Fruit fly (Drosophila melanogaster) whole organism, prepupa: ENCODE data around the gene CG4572.

ENCODE experiments used
- CG10669 ChIP-seq: fragments of 200-800 bp; sonication (Bioruptor generic); optimal IDR thresholded peaks from 3 replicates; lab custom pipeline; 2018; ENCODE audit warnings: missing biosample characterization, mild to moderate bottlenecking, missing genetic modification characterization, moderate library complexity
- CG15336 ChIP-seq: fragments of 200-800 bp; sonication (Bioruptor generic); IDR thresholded peaks from 2 replicates; pipeline ENCODE4 v1.3.6; 2022; ENCODE audit warnings: missing biosample characterization, missing genetic modification characterization
- CG1621 ChIP-seq: fragments of 200-800 bp; sonication (Bioruptor generic); optimal IDR thresholded peaks from 3 replicates; lab custom pipeline; 2018; ENCODE audit warnings: missing biosample characterization, mild to moderate bottlenecking, missing genetic modification characterization
- CG6854 ChIP-seq: fragments of 200-800 bp; sonication (Bioruptor generic); optimal IDR thresholded peaks from 2 replicates; lab custom pipeline; 2017; ENCODE audit warnings: missing biosample characterization, mild to moderate bottlenecking, missing genetic modification characterization
- Ets21C ChIP-seq: fragments of 200-800 bp; sonication (Bioruptor generic); optimal IDR thresholded peaks from 3 replicates; lab custom pipeline; 2016; ENCODE audit warnings: missing biosample characterization, missing genetic modification characterization
- Hr4 ChIP-seq: fragments of 200-800 bp; sonication (Bioruptor generic); optimal IDR thresholded peaks from 3 replicates; lab custom pipeline; 2016; ENCODE audit warnings: missing biosample characterization, missing genetic modification characterization
- Sox102F ChIP-seq: fragments of 200-800 bp; sonication (Bioruptor generic); optimal IDR thresholded peaks from 2 replicates; lab custom pipeline; 2016; ENCODE audit warnings: missing biosample characterization, mild to moderate bottlenecking, missing genetic modification characterization
- Sox14 ChIP-seq: fragments of 200-800 bp; sonication (Bioruptor generic); optimal IDR thresholded peaks from 3 replicates; lab custom pipeline; 2016; ENCODE audit warnings: missing biosample characterization, missing genetic modification characterization
- dsx ChIP-seq: fragments of 200-800 bp; optimal IDR thresholded peaks from 3 replicates; lab custom pipeline; 2019; ENCODE audit warnings: missing biosample characterization, mild to moderate bottlenecking, missing genetic modification characterization, moderate library complexity; ENCODE audit not compliant: poor library complexity, severe bottlenecking
- fkh ChIP-seq: fragments of 200-800 bp; sonication (Bioruptor generic); optimal IDR thresholded peaks from 3 replicates; lab custom pipeline; 2017; ENCODE audit warnings: missing biosample characterization, mild to moderate bottlenecking, missing genetic modification characterization, moderate library complexity
- net ChIP-seq: fragments of 200-800 bp; sonication (Bioruptor generic); optimal IDR thresholded peaks from 3 replicates; lab custom pipeline; 2016; ENCODE audit warnings: missing biosample characterization, missing genetic modification characterization
- pdm3 ChIP-seq: fragments of 200-800 bp; sonication (Bioruptor generic); optimal IDR thresholded peaks from 3 replicates; lab custom pipeline; 2016; ENCODE audit warnings: missing biosample characterization, missing genetic modification characterization
- ss ChIP-seq, 2 experiments: fragments of 200-800 bp; sonication (Bioruptor generic); optimal IDR thresholded peaks; 2 replicates in 1 of 2; 3 replicates in 1 of 2; lab custom pipeline; 2017 to 2018; ENCODE audit warnings: mild to moderate bottlenecking in 2 of 2, missing biosample characterization in 2 of 2, missing genetic modification characterization in 2 of 2, moderate library complexity in 1 of 2

Gene CG4572

dm6 chr3R:19816758-19817157 lies 47.4 kb downstream of the CG4572 start:
- TF ChIP-seq dsx (GFP tag; lab: Kevin White, UChicago), result no peak
- TF ChIP-seq Sox102F, result no peak
- TF ChIP-seq Sox14, result no peak
- TF ChIP-seq CG15336 (GFP tag; lab: Robert Waterston, UW), result no peak
- TF ChIP-seq net (GFP tag; lab: Kevin White, UChicago), result no peak
- TF ChIP-seq CG10669 (GFP tag; lab: Kevin White, UChicago), result no peak
- no peak for TF ChIP-seq fkh
- TF ChIP-seq pdm3 (GFP tag; lab: Kevin White, UChicago), result no peak
- no peak for TF ChIP-seq Ets21C (GFP tag; lab: Kevin White, UChicago)

- TF ChIP-seq dsx (GFP tag; lab: Kevin White, UChicago) (peak; percentile 73), CG6854 (GFP tag; lab: Kevin White, UChicago) (no peak), CG1621 (tag; lab: Kevin White, UChicago) (peak; percentile 44), Sox102F (no peak), Hr4 (no peak), ss (GFP tag; optimal IDR thresholded peaks at IDR 0.05; lab: Kevin White, UChicago) (peak in 1 of 2 experiments; percentile 54)
- TF ChIP-seq, all 60 proteins: peak for 3
Observed at dm6 chr3R:19813217-19813616, 51.0 kb downstream of the CG4572 start.
